Worm (Caenorhabditis elegans): ENCODE results near the gene cpr-5.

The cpr-5 gene

DNA sequence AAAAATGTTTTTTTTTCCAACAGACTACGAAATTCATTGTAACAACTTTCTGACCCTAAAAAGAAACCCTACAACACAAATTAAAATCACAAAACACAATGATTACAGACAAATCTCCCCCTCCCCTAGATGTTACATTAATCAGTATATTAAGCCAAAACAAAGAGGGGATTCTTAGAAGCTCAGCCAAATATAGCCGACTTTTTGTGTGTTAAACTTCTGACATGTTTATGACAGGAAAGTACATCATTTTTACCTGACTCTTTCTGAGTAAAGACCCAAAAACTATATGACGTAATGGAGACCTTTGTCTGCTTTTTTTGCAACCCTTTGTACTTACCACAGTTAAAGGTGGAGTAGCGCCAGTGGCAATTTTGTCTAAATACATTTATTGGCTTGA is 13.7 kb downstream of the cpr-5 start:
- TF ChIP-seq lir-1 (GFP tag; conservative IDR thresholded peaks at IDR 0.05) (no peak), snpc-1.1 (tag; optimal IDR thresholded peaks at IDR 0.05; ENCODE audit: insufficient read depth) (no peak), hmg-20 (GFP tag; IDR thresholded peaks at IDR 0.05) (no peak), bed-2 (GFP tag; IDR thresholded peaks at IDR 0.05) (no peak), ekl-4 (GFP tag; IDR thresholded peaks at IDR 0.05) (no peak), ztf-26 (tag; optimal IDR thresholded peaks at IDR 0.05) (no peak), hmg-1.2 (GFP tag; IDR thresholded peaks at IDR 0.05) (no peak), snpc-3.4 (tag; optimal IDR thresholded peaks at IDR 0.05) (no peak), nfya-2 (GFP tag; IDR thresholded peaks at IDR 0.05) (no peak), xnd-1 (tag; optimal IDR thresholded peaks at IDR 0.05) (no peak), egrh-3 (GFP tag; IDR thresholded peaks at IDR 0.05) (no peak), ztf-6 (GFP tag; IDR thresholded peaks at IDR 0.05) (no peak), dpff-1 (tag; optimal IDR thresholded peaks at IDR 0.05) (no peak), ceh-40 (GFP tag; IDR thresholded peaks at IDR 0.05) (no peak), D2030.7 (GFP tag; IDR thresholded peaks at IDR 0.05) (no peak)

ce11 chrV:1112658-1113057 is 21.2 kb downstream of the cpr-5 start, which contains the start of gene Y50D4B.1:
Gene Y50D4B.1, plus strand, starts transcription at chrV:1112958.
- TF ChIP-seq ZK185.1 (tag; optimal IDR thresholded peaks at IDR 0.05; ENCODE audit: poor library complexity, severe bottlenecking) (no peak), T26A5.8 (tag; optimal IDR thresholded peaks at IDR 0.05) (no peak), mes-4 (tag; optimal IDR thresholded peaks at IDR 0.05) (no peak), atf-7 (tag; optimal IDR thresholded peaks at IDR 0.05) (no peak), pha-4 (tag; optimal IDR thresholded peaks at IDR 0.05) (no peak), ama-1 (optimal IDR thresholded peaks at IDR 0.05) (no peak), ama-1 (GFP tag; optimal IDR thresholded peaks at IDR 0.05) (no peak), rec-8 (tag; optimal IDR thresholded peaks at IDR 0.05) (no peak), ceh-40 (GFP tag; IDR thresholded peaks at IDR 0.05) (no peak), die-1 (tag; optimal IDR thresholded peaks at IDR 0.05) (no peak), attf-6 (GFP tag; IDR thresholded peaks at IDR 0.05) (no peak)

ce11 chrV:1112180-1112579 is 21.7 kb downstream of the cpr-5 start:
- no peak for TF ChIP-seq B0035.1 (tag; optimal IDR thresholded peaks at IDR 0.05)
- no peak for TF ChIP-seq F52B5.7 (tag; optimal IDR thresholded peaks at IDR 0.05)
- no peak for TF ChIP-seq aptf-2 (GFP tag; conservative IDR thresholded peaks at IDR 0.05)
- no peak for TF ChIP-seq ets-4 (GFP tag; optimal IDR thresholded peaks at IDR 0.05)

DNA sequence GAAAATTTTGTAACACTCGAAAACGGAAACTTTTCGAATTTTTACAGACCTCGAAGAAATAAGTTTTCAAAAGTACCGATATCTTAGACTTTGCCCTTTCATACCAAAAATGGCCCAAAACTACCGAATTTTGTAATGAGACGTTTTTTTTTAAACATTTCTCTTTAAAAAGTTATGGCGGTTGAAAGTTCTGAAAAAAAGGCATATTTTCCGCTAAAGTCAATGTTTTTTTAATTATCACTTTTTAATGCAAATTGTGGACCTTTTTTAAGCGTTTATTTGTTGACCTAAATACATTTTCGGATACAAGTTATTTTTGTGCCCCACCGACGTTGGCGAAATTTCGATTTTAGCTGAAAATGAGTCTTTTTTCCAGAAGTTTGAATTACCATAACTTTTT is 31.3 kb downstream of the cpr-5 start:
- TF ChIP-seq F33H1.4 (GFP tag; IDR thresholded peaks at IDR 0.05) (no peak), unc-130 (GFP tag; optimal IDR thresholded peaks at IDR 0.05) (no peak), repo-1 (tag; optimal IDR thresholded peaks at IDR 0.05) (no peak), hsf-1 (GFP tag; IDR thresholded peaks at IDR 0.05) (no peak), ets-4 (GFP tag; optimal IDR thresholded peaks at IDR 0.05) (no peak), ekl-4 (GFP tag; IDR thresholded peaks at IDR 0.05) (no peak), K12H6.12 (tag; optimal IDR thresholded peaks at IDR 0.05) (no peak), nhr-90 (tag; optimal IDR thresholded peaks at IDR 0.05) (no peak), zim-3 (tag; optimal IDR thresholded peaks at IDR 0.05) (no peak), efl-1 (GFP tag; optimal IDR thresholded peaks at IDR 0.05) (no peak), snpc-1.3 (tag; optimal IDR thresholded peaks at IDR 0.05; ENCODE audit: insufficient read depth) (no peak), aptf-3 (GFP tag; IDR thresholded peaks at IDR 0.05) (no peak), ztf-18 (tag; optimal IDR thresholded peaks at IDR 0.05) (no peak), ceh-100 (GFP tag; IDR thresholded peaks at IDR 0.05) (no peak), dpff-1 (tag; optimal IDR thresholded peaks at IDR 0.05) (no peak), nhr-179 (tag; optimal IDR thresholded peaks at IDR 0.05) (no peak), zfh-2 (GFP tag; conservative IDR thresholded peaks at IDR 0.05) (no peak), ceh-58 (GFP tag; IDR thresholded peaks at IDR 0.05) (no peak)
